Worm (Caenorhabditis elegans): ENCODE data around the gene F52C12.2.

F52C12.2 gene

DNA sequence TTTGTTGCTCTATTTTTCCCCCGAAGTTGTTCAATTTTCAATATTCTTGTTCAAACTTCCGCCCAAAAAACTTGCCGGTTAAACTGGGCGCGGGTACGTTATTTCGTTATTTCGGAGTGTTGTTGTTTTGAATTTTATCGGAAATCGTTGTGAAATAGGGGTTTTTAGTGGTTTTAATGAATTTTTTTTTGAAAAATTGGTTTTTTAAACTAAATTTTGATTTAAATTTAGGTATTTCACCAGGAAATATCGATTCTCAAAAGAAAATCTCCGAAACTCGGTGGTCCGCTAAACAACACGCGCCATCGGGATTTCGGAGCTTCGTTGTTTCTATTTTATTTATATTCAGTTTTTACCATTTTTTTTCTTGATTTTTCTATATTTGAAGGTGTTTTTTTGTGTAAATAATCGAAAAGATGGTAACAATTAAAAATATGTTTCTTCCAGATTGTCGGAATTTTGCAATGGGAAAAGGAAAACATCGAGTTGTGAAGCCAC, at the start of gene F52C12.2:
TSS of gene F52C12.2 (plus strand) at position 448 of the 498 bp plus-strand sequence.
- TF ChIP-seq hmg-11 (tag; optimal IDR thresholded peaks at IDR 0.05): peak; percentile 52
- TF ChIP-seq pha-4 (tag; optimal IDR thresholded peaks at IDR 0.05): peak; percentile 64
- TF ChIP-seq R02D3.7 (tag; optimal IDR thresholded peaks at IDR 0.05): peak; percentile 2
- no peak for TF ChIP-seq fos-1 (tag; optimal IDR thresholded peaks at IDR 0.05)
- TF ChIP-seq nfya-1 (tag; optimal IDR thresholded peaks at IDR 0.05; ENCODE audit: insufficient read depth): peak; percentile 55
- peak; percentile 56 for TF ChIP-seq skn-1 (tag; optimal IDR thresholded peaks at IDR 0.05)
- no peak for TF ChIP-seq fkh-2 (tag; optimal IDR thresholded peaks at IDR 0.05)
- no peak for TF ChIP-seq daf-12 (tag; optimal IDR thresholded peaks at IDR 0.05)
- TF ChIP-seq fkh-10 (GFP tag; optimal IDR thresholded peaks at IDR 0.05): no peak
- TF ChIP-seq tbx-2 (tag; optimal IDR thresholded peaks at IDR 0.05): no peak
- peak; percentile 16 for TF ChIP-seq nhr-23 (tag; optimal IDR thresholded peaks at IDR 0.05)
- TF ChIP-seq egl-27 (tag; optimal IDR thresholded peaks at IDR 0.05): no peak
- no peak for TF ChIP-seq eor-1 (tag; optimal IDR thresholded peaks at IDR 0.05)
- peak; percentile 13 for TF ChIP-seq elt-2 (tag; optimal IDR thresholded peaks at IDR 0.05)
- peak; percentile 67 for TF ChIP-seq lin-15B (tag; optimal IDR thresholded peaks at IDR 0.05)
- TF ChIP-seq nhr-43 (tag; optimal IDR thresholded peaks at IDR 0.05; ENCODE audit: poor library complexity, severe bottlenecking): no peak

DNA sequence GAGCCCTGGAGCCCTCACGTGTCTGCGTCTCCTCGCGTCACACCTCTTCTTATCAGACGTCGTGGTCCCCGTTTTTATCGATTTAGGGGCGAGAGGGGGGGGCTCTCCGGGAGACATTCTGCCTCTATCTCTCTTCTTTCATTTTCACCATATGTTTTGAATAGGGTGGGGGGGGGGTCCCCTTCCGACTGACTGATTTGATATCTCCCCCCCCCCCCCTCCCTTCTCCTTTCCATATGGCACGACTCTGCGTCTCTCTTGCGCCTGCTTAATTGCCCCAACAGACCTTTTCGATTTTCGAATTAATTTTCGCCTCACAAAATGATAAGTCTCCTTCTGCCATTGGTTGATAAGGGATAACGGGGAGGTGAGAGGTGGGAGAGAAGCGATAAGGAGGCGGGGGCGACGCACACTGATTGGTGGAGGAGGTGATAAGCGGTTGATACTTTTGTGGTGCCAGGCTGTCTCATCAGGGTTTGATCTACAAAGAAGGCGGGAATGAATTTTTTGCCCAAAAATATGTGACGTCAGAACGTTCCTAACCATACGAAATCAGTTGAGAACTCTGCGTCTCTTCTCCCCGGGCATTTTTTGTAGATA, 49.2 kb upstream of the F52C12.2 start:
- no peak for TF ChIP-seq mdl-1 (tag; optimal IDR thresholded peaks at IDR 0.05)
- no peak for TF ChIP-seq aly-2 (tag; optimal IDR thresholded peaks at IDR 0.05)
- no peak for TF ChIP-seq nhr-11 (tag; optimal IDR thresholded peaks at IDR 0.05)
- TF ChIP-seq nfya-1 (tag; optimal IDR thresholded peaks at IDR 0.05; ENCODE audit: insufficient read depth): peak; percentile 99
- TF ChIP-seq nhr-67 (tag; optimal IDR thresholded peaks at IDR 0.05): no peak
- TF ChIP-seq pqm-1 (tag; optimal IDR thresholded peaks at IDR 0.05): no peak
- peak; percentile 1 for TF ChIP-seq elt-2 (tag; optimal IDR thresholded peaks at IDR 0.05)
- TF ChIP-seq ZK546.5 (tag; optimal IDR thresholded peaks at IDR 0.05): no peak

DNA sequence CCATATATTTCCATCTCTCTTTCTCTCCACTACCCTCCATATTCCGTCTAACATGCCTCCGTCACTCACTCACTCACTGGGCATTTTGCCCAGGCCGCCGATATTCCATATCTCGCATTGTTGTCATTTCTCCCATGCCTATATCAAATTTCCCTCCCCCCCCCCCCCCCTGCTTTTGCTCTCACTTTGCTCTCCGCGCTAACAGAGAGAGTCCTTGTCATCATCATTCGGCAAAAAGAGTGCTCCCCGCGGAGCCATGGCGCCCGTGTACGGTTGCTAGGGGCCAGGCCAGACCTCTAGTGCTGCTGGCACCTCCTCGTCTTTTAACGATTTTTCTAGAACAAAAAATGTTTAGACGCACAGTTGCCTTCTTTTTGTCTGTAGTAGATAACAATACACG, 48.1 kb upstream of the F52C12.2 start:
- no peak for TF ChIP-seq elt-1 (tag; optimal IDR thresholded peaks at IDR 0.05)
- no peak for TF ChIP-seq nhr-237 (tag; optimal IDR thresholded peaks at IDR 0.05)
- TF ChIP-seq lin-15B (tag; optimal IDR thresholded peaks at IDR 0.05): no peak
- no peak for TF ChIP-seq egl-5 (tag; optimal IDR thresholded peaks at IDR 0.05)
- TF ChIP-seq nhr-28 (tag; optimal IDR thresholded peaks at IDR 0.05): no peak
- no peak for TF ChIP-seq nhr-43 (tag; optimal IDR thresholded peaks at IDR 0.05; ENCODE audit: poor library complexity, severe bottlenecking)
- TF ChIP-seq unc-62 (GFP tag; optimal IDR thresholded peaks at IDR 0.05): no peak
- TF ChIP-seq fkh-2 (tag; optimal IDR thresholded peaks at IDR 0.05): no peak
- no peak for TF ChIP-seq zag-1 (tag; optimal IDR thresholded peaks at IDR 0.05)
- no peak for TF ChIP-seq hmg-11 (tag; optimal IDR thresholded peaks at IDR 0.05)
- TF ChIP-seq eor-1 (tag; optimal IDR thresholded peaks at IDR 0.05): no peak
- TF ChIP-seq lsy-12 (tag; optimal IDR thresholded peaks at IDR 0.05): no peak
- no peak for TF ChIP-seq nhr-67 (tag; optimal IDR thresholded peaks at IDR 0.05)
- no peak for TF ChIP-seq nhr-23 (tag; optimal IDR thresholded peaks at IDR 0.05)
- TF ChIP-seq elt-2 (tag; optimal IDR thresholded peaks at IDR 0.05): no peak
- no peak for TF ChIP-seq ceh-82 (tag; optimal IDR thresholded peaks at IDR 0.05)
- TF ChIP-seq fos-1 (tag; optimal IDR thresholded peaks at IDR 0.05): no peak
- TF ChIP-seq egl-27 (tag; optimal IDR thresholded peaks at IDR 0.05): no peak
- no peak for TF ChIP-seq jun-1 (tag; optimal IDR thresholded peaks at IDR 0.05)

DNA sequence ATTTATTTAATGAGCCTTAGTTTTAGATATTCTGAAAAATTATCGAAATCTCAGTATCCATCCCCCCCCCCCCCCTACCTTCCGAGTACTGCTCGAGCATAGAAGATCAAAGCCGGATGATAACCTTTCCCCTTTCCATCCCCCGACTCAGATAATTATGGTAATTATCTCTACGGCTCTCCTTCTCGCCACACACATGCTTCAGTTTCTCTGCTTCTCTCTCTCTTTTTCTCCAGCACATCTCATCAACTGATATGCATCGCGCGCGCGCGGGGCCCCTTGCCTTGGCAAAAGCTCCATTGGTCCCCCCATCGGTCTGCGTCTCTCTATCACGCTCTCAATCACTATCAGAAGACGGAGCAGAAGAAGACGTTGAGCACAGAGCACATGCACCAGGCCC, 46.7 kb upstream of the F52C12.2 start:
- TF ChIP-seq elt-1 (tag; optimal IDR thresholded peaks at IDR 0.05) (peak; percentile 1), pha-4 (tag; optimal IDR thresholded peaks at IDR 0.05) (no peak), nfya-1 (tag; optimal IDR thresholded peaks at IDR 0.05; ENCODE audit: insufficient read depth) (peak; percentile 45), lin-39 (tag; optimal IDR thresholded peaks at IDR 0.05) (peak; percentile 86)

DNA sequence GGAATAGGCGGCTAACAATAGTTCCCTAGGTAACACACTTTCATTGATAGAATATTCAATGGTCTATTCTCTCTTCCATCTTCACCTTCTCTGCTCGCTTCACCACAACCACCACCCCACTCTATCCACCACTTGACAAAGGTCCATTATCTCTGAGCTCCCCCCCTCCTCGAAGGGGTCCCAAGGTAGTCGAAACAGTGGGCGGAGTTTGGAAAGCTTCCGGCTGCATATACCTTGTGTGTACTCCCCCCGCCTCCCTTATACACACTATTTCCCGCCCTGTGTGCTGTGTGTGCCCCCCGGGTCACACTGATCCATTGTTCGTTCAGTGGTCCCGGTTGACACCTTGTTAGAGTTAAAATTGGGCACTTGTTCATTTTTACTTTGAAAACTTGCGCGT, 44.9 kb upstream of the F52C12.2 start:
- no peak for TF ChIP-seq nhr-28 (tag; optimal IDR thresholded peaks at IDR 0.05)
- TF ChIP-seq pha-4 (tag; optimal IDR thresholded peaks at IDR 0.05): no peak
- TF ChIP-seq egl-27 (tag; optimal IDR thresholded peaks at IDR 0.05): no peak
- TF ChIP-seq nhr-67 (tag; optimal IDR thresholded peaks at IDR 0.05): no peak
- TF ChIP-seq ceh-16 (tag; optimal IDR thresholded peaks at IDR 0.05): no peak
